Fruit fly (Drosophila melanogaster) whole organism, embryonic: ENCODE data around the gene CG14340.

Experiments
- CG10979 ChIP-seq: fragments of 200-800 bp; sonication (Bioruptor generic); optimal IDR thresholded peaks from 2 replicates; lab custom pipeline; 2018; ENCODE audit warnings: missing biosample characterization, mild to moderate bottlenecking, missing genetic modification characterization, moderate library complexity
- CG11696 ChIP-seq: fragments of 200-800 bp; sonication (Bioruptor generic); IDR thresholded peaks from 2 replicates; pipeline ENCODE4 v1.3.6; 2022; ENCODE audit warnings: missing biosample characterization, missing genetic modification characterization
- CG11723 ChIP-seq: fragments of 200-800 bp; sonication (Bioruptor generic); optimal IDR thresholded peaks from 2 replicates; lab custom pipeline; 2017; ENCODE audit warnings: missing biosample characterization, mild to moderate bottlenecking, missing genetic modification characterization
- CG12236 ChIP-seq: fragments of 200-800 bp; sonication (Bioruptor generic); optimal IDR thresholded peaks from 2 replicates; lab custom pipeline; 2016; ENCODE audit warnings: missing biosample characterization, missing genetic modification characterization
- CG12769 ChIP-seq: fragments of 200-800 bp; sonication (Bioruptor generic); optimal IDR thresholded peaks from 2 replicates; lab custom pipeline; 2019; ENCODE audit warnings: missing biosample characterization, mild to moderate bottlenecking, missing genetic modification characterization, moderate library complexity
- CG13287 ChIP-seq: fragments of 200-800 bp; sonication (Bioruptor generic); IDR thresholded peaks from 2 replicates; pipeline ENCODE4 v1.3.6; 2022; ENCODE audit warnings: missing biosample characterization, missing genetic modification characterization; ENCODE audit not compliant: partially characterized antibody
- CG13424 ChIP-seq: fragments of 200-800 bp; sonication (Bioruptor generic); optimal IDR thresholded peaks from 2 replicates; lab custom pipeline; 2019; ENCODE audit warnings: missing biosample characterization, mild to moderate bottlenecking, missing genetic modification characterization, moderate library complexity
- CG15514 ChIP-seq: fragments of 200-800 bp; sonication (Bioruptor generic); optimal IDR thresholded peaks from 3 replicates; lab custom pipeline; 2017; ENCODE audit warnings: missing biosample characterization, missing genetic modification characterization, mild to moderate bottlenecking, moderate library complexity, missing genetic modification reagents
- CG18011 ChIP-seq: fragments of 200-800 bp; sonication (Bioruptor generic); optimal IDR thresholded peaks from 2 replicates; lab custom pipeline; 2017; ENCODE audit warnings: missing biosample characterization, missing genetic modification characterization, mild to moderate bottlenecking, moderate library complexity, missing genotype
- CG18262 ChIP-seq: fragments of 200-800 bp; optimal IDR thresholded peaks from 3 replicates; lab custom pipeline; 2019; ENCODE audit warnings: missing biosample characterization, mild to moderate bottlenecking, missing genetic modification characterization, moderate library complexity
- CG18619 ChIP-seq: fragments of 200-800 bp; sonication (Bioruptor generic); optimal IDR thresholded peaks from 3 replicates; lab custom pipeline; 2017; ENCODE audit warnings: missing biosample characterization, mild to moderate bottlenecking, missing genetic modification characterization
- CG2129 ChIP-seq: fragments of 200-800 bp; sonication (Bioruptor generic); IDR thresholded peaks from 2 replicates; pipeline ENCODE4 v1.3.6; 2022; ENCODE audit warnings: missing biosample characterization, missing genetic modification characterization; ENCODE audit not compliant: partially characterized antibody
- CG31388 ChIP-seq: fragments of 200-800 bp; sonication (Bioruptor generic); optimal IDR thresholded peaks from 2 replicates; lab custom pipeline; 2016; ENCODE audit warnings: missing biosample characterization, missing genetic modification characterization
- CG3847 ChIP-seq: fragments of 200-800 bp; sonication (Bioruptor generic); IDR thresholded peaks from 2 replicates; pipeline ENCODE4 v1.3.6; 2022; ENCODE audit warnings: missing biosample characterization, missing genetic modification characterization
- CG43689 ChIP-seq: fragments of 200-800 bp; sonication (Bioruptor generic); IDR thresholded peaks from 2 replicates; pipeline ENCODE4 v1.3.6; 2022; ENCODE audit warnings: missing biosample characterization, missing genetic modification characterization
- CG7839 ChIP-seq: fragments of 200-800 bp; sonication (Bioruptor generic); optimal IDR thresholded peaks from 3 replicates; lab custom pipeline; 2018; ENCODE audit warnings: missing biosample characterization, mild to moderate bottlenecking, missing genetic modification characterization, moderate library complexity
- CG8478 ChIP-seq: fragments of >200 bp; optimal IDR thresholded peaks from 2 replicates; lab custom pipeline; 2018
- Chrac-16 ChIP-seq: fragments of 200-800 bp; sonication (Bioruptor generic); optimal IDR thresholded peaks from 3 replicates; lab custom pipeline; 2016; ENCODE audit warnings: missing biosample characterization, missing genetic modification characterization
- Fer2 ChIP-seq: fragments of 200-800 bp; sonication (Bioruptor generic); optimal IDR thresholded peaks from 2 replicates; lab custom pipeline; 2018; ENCODE audit warnings: missing biosample characterization, mild to moderate bottlenecking, missing genetic modification characterization, moderate library complexity
- HHEX ChIP-seq: fragments of 200-800 bp; sonication (Bioruptor generic); optimal IDR thresholded peaks from 3 replicates; lab custom pipeline; 2017; ENCODE audit warnings: missing biosample characterization, mild to moderate bottlenecking, missing genetic modification characterization, missing genetic modification reagents
- HmgZ ChIP-seq: fragments of 200-800 bp; sonication (Bioruptor generic); optimal IDR thresholded peaks from 2 replicates; lab custom pipeline; 2018; ENCODE audit warnings: missing biosample characterization, mild to moderate bottlenecking, missing genetic modification characterization
- Hr3 ChIP-seq: fragments of 200-800 bp; sonication (Bioruptor generic); optimal IDR thresholded peaks from 3 replicates; lab custom pipeline; 2016; ENCODE audit warnings: missing biosample characterization, missing genetic modification characterization
- Mrtf ChIP-seq: fragments of 200-800 bp; sonication (Bioruptor generic); IDR thresholded peaks from 3 replicates; pipeline ENCODE4 v1.3.6; 2022; ENCODE audit warnings: missing biosample characterization, missing genetic modification characterization
- Myb ChIP-seq: fragments of 200-800 bp; sonication (Bioruptor generic); optimal IDR thresholded peaks from 2 replicates; lab custom pipeline; 2016; ENCODE audit warnings: missing biosample characterization, missing genetic modification characterization
- Nf-YC ChIP-seq: fragments of 200-800 bp; optimal IDR thresholded peaks from 3 replicates; lab custom pipeline; 2019; ENCODE audit warnings: missing biosample characterization, mild to moderate bottlenecking, missing genetic modification characterization, moderate library complexity
- NfI ChIP-seq: fragments of 200-800 bp; sonication (Bioruptor generic); optimal IDR thresholded peaks from 3 replicates; lab custom pipeline; 2018; ENCODE audit warnings: missing biosample characterization, mild to moderate bottlenecking, missing genetic modification characterization, moderate library complexity
- Pdp1 ChIP-seq, 2 experiments: fragments of 200-800 bp; sonication (Bioruptor generic); optimal IDR thresholded peaks; 3 replicates each; lab custom pipeline; 2016; ENCODE audit warnings: missing biosample characterization in 2 of 2, missing genetic modification characterization in 2 of 2, mild to moderate bottlenecking in 1 of 2, moderate library complexity in 1 of 2
- Sry-β ChIP-seq: fragments of 200-800 bp; sonication (Bioruptor generic); optimal IDR thresholded peaks from 2 replicates; lab custom pipeline; 2018; ENCODE audit warnings: missing biosample characterization, mild to moderate bottlenecking, missing genetic modification characterization, moderate library complexity
- Vsx1 ChIP-seq: fragments of 200-800 bp; sonication (Bioruptor generic); optimal IDR thresholded peaks from 2 replicates; lab custom pipeline; 2017; ENCODE audit warnings: missing biosample characterization, mild to moderate bottlenecking, missing genetic modification characterization, missing genetic modification reagents
- ac ChIP-seq: fragments of 200-800 bp; sonication (Bioruptor generic); optimal IDR thresholded peaks from 3 replicates; lab custom pipeline; 2017; ENCODE audit warnings: missing biosample characterization, mild to moderate bottlenecking, missing genetic modification characterization
- dan ChIP-seq: fragments of 200-800 bp; sonication (Bioruptor generic); IDR thresholded peaks from 2 replicates; pipeline ENCODE4 v1.3.6; 2022; ENCODE audit warnings: missing biosample characterization, missing genetic modification characterization
- h ChIP-seq: fragments of >200 bp; optimal IDR thresholded peaks from 2 replicates; lab custom pipeline; 2017
- her ChIP-seq: fragments of 200-800 bp; sonication (Bioruptor generic); optimal IDR thresholded peaks from 2 replicates; lab custom pipeline; 2016; ENCODE audit warnings: missing biosample characterization, missing genetic modification characterization
- hth ChIP-seq: fragments of >200 bp; optimal IDR thresholded peaks from 2 replicates; lab custom pipeline; 2017; ENCODE audit warnings: inconsistent platforms
- jing ChIP-seq: fragments of 200-800 bp; sonication (Bioruptor generic); optimal IDR thresholded peaks from 2 replicates; lab custom pipeline; 2018; ENCODE audit warnings: missing biosample characterization, mild to moderate bottlenecking, missing genetic modification characterization
- jumu ChIP-seq: fragments of 200-800 bp; sonication (Bioruptor generic); optimal IDR thresholded peaks from 3 replicates; lab custom pipeline; 2016; ENCODE audit warnings: missing biosample characterization, missing genetic modification characterization
- knrl ChIP-seq: fragments of 200-800 bp; sonication (Bioruptor generic); IDR thresholded peaks from 3 replicates; pipeline ENCODE4 v1.3.6; 2022; ENCODE audit warnings: missing biosample characterization, missing genetic modification characterization; ENCODE audit not compliant: partially characterized antibody
- nmo ChIP-seq: fragments of 200-800 bp; sonication (Bioruptor generic); optimal IDR thresholded peaks from 2 replicates; lab custom pipeline; 2018; ENCODE audit warnings: missing biosample characterization, mild to moderate bottlenecking, missing genetic modification characterization, moderate library complexity
- nom ChIP-seq: fragments of 200-800 bp; sonication (Bioruptor generic); optimal IDR thresholded peaks from 2 replicates; lab custom pipeline; 2017; ENCODE audit warnings: missing biosample characterization, missing genetic modification characterization, mild to moderate bottlenecking, moderate library complexity, missing genetic modification reagents
- otp ChIP-seq: fragments of 200-800 bp; sonication (Bioruptor generic); IDR thresholded peaks from 3 replicates; pipeline ENCODE4, ENCODE4 v1.3.6; 2022; ENCODE audit warnings: missing biosample characterization, missing genetic modification characterization
- pfk ChIP-seq: fragments of 200-800 bp; sonication (Bioruptor generic); optimal IDR thresholded peaks from 2 replicates; lab custom pipeline; 2018; ENCODE audit warnings: missing biosample characterization, mild to moderate bottlenecking, missing genetic modification characterization, moderate library complexity
- ro ChIP-seq: fragments of 200-800 bp; sonication (Bioruptor generic); IDR thresholded peaks from 2 replicates; pipeline ENCODE4 v1.3.6; 2022; ENCODE audit warnings: missing biosample characterization, missing genetic modification characterization
- scrt ChIP-seq: fragments of 200-800 bp; sonication (Bioruptor generic); optimal IDR thresholded peaks from 2 replicates; lab custom pipeline; 2018; ENCODE audit warnings: missing biosample characterization, mild to moderate bottlenecking, missing genetic modification characterization, moderate library complexity
- slou ChIP-seq: fragments of 200-800 bp; sonication (Bioruptor generic); optimal IDR thresholded peaks from 3 replicates; lab custom pipeline; 2016; ENCODE audit warnings: missing biosample characterization, missing genetic modification characterization
- tap ChIP-seq: fragments of 200-800 bp; optimal IDR thresholded peaks from 3 replicates; lab custom pipeline; 2019; ENCODE audit warnings: missing biosample characterization, mild to moderate bottlenecking, missing genetic modification characterization, moderate library complexity
- unpg ChIP-seq: fragments of 200-800 bp; sonication (Bioruptor generic); optimal IDR thresholded peaks from 3 replicates; lab custom pipeline; 2018; ENCODE audit warnings: missing biosample characterization, mild to moderate bottlenecking, missing genetic modification characterization, moderate library complexity
- vfl ChIP-seq: fragments of 200-800 bp; sonication (Bioruptor generic); optimal IDR thresholded peaks from 2 replicates; lab custom pipeline; 2016; ENCODE audit warnings: missing biosample characterization, missing genetic modification characterization
- zen ChIP-seq: fragments of 200-800 bp; sonication (Bioruptor generic); optimal IDR thresholded peaks from 3 replicates; lab custom pipeline; 2018; ENCODE audit warnings: missing biosample characterization, mild to moderate bottlenecking, missing genetic modification characterization, moderate library complexity
- zf30C ChIP-seq: fragments of 200-800 bp; sonication (Bioruptor generic); optimal IDR thresholded peaks from 3 replicates; lab custom pipeline; 2018; ENCODE audit warnings: missing biosample characterization, mild to moderate bottlenecking, missing genetic modification characterization
- zfh2 ChIP-seq: fragments of 200-800 bp; sonication (Bioruptor generic); optimal IDR thresholded peaks from 2 replicates; lab custom pipeline; 2016; ENCODE audit warnings: missing biosample characterization, missing genetic modification characterization

The CG14340 gene

dm6 chr2L:1108029-1108688 lies 4.6 kb upstream of the CG14340 start, which contains the start of the genes PolrMT and CG14339 (continued):
- no peak for TF ChIP-seq CG7839 (tag; lab: Kevin White, UChicago)
- no peak for TF ChIP-seq scrt
- no peak for TF ChIP-seq ac (GFP tag; lab: Kevin White, UChicago)
- TF ChIP-seq CG43689 (GFP tag; lab: Robert Waterston, UW) = no peak
- no peak for TF ChIP-seq CG18262
- peak; percentile 62 for TF ChIP-seq nmo (GFP tag; lab: Kevin White, UChicago)
- no peak for TF ChIP-seq tap (tag; lab: Kevin White, UChicago)
- no peak for TF ChIP-seq h (lab: Kevin White, UChicago)
- TF ChIP-seq Fer2 (tag; lab: Kevin White, UChicago) = no peak
- no peak for TF ChIP-seq HHEX (GFP tag; lab: Kevin White, UChicago)
- TF ChIP-seq Hr3 (GFP tag; lab: Kevin White, UChicago) = peak; percentile 35
- no peak for TF ChIP-seq CG11696 (GFP tag; lab: Robert Waterston, UW)
- TF ChIP-seq CG18619 (GFP tag; lab: Kevin White, UChicago) = peak; percentile 13
- TF ChIP-seq Pdp1 (GFP tag; optimal IDR thresholded peaks at IDR 0.05; lab: Kevin White, UChicago) = peak in 1 of 2 experiments; percentile 100
- no peak for TF ChIP-seq Vsx1 (GFP tag; lab: Kevin White, UChicago)
- TF ChIP-seq Chrac-16 = peak; percentile 37
- peak; percentile 48 for TF ChIP-seq her (GFP tag; lab: Kevin White, UChicago)
- TF ChIP-seq vfl = peak; percentile 34
- no peak for TF ChIP-seq zf30C (GFP tag; lab: Kevin White, UChicago)
- peak; percentile 29 for TF ChIP-seq CG13424
- TF ChIP-seq CG31388 (GFP tag; lab: Kevin White, UChicago) = no peak
- no peak for TF ChIP-seq ro (GFP tag; lab: Robert Waterston, UW)
- TF ChIP-seq CG18011 (GFP tag; lab: Kevin White, UChicago) = peak; percentile 19
- no peak for TF ChIP-seq pfk (GFP tag; lab: Kevin White, UChicago)
- TF ChIP-seq Nf-YC (tag; lab: Kevin White, UChicago) = no peak
- TF ChIP-seq jumu (GFP tag; lab: Kevin White, UChicago) = peak; percentile 20
- TF ChIP-seq slou (GFP tag; lab: Kevin White, UChicago) = no peak
- no peak for TF ChIP-seq Mrtf (GFP tag; lab: Robert Waterston, UW)
- TF ChIP-seq CG3847 = 0 out of 2 replicates have a peak, but pooled peaks have one; percentile 23
- peak; percentile 30 for TF ChIP-seq CG12236
- peak; percentile 26; the same call in 1 of the 3 replicates for TF ChIP-seq knrl (GFP tag; lab: Robert Waterston, UW)
- TF ChIP-seq NfI = no peak
- TF ChIP-seq CG11723 = no peak
- peak; percentile 26 for TF ChIP-seq zen (tag; lab: Kevin White, UChicago)
- TF ChIP-seq nom = no peak
- TF ChIP-seq CG10979 (tag; lab: Kevin White, UChicago) = peak; percentile 24
- TF ChIP-seq Sry-β (GFP tag; lab: Kevin White, UChicago) = no peak
- TF ChIP-seq unpg (GFP tag; lab: Kevin White, UChicago) = no peak
- peak; percentile 98 for TF ChIP-seq Myb
- TF ChIP-seq otp (GFP tag; lab: Robert Waterston, UW) = no peak
- TF ChIP-seq CG15514 = peak; percentile 39
- no peak for TF ChIP-seq dan (GFP tag; lab: Robert Waterston, UW)
- TF ChIP-seq CG2129 (GFP tag; lab: Robert Waterston, UW) = no peak
- TF ChIP-seq CG12769 (tag; lab: Kevin White, UChicago) = no peak
- no peak for TF ChIP-seq hth (lab: Kevin White, UChicago)
- TF ChIP-seq HmgZ (tag; lab: Kevin White, UChicago) = peak; percentile 78
- TF ChIP-seq CG13287 (GFP tag; lab: Robert Waterston, UW) = peak; percentile 49; the same call in 1 of the 2 replicates
- no peak for TF ChIP-seq jing (GFP tag; lab: Kevin White, UChicago)
- TF ChIP-seq zfh2 = peak; percentile 1
- no peak for TF ChIP-seq CG8478 (lab: Kevin White, UChicago)
